Fruit fly (Drosophila melanogaster) whole organism, embryonic: ENCODE measurements around the gene rush.

Experiments
- CG17328 ChIP-seq: fragments of 200-800 bp; sonication (Bioruptor generic); IDR thresholded peaks from 2 replicates; pipeline ENCODE4 v1.3.6; 2022; ENCODE audit warnings: missing biosample characterization, missing genetic modification characterization
- CG17385 ChIP-seq: fragments of 200-800 bp; sonication (Bioruptor generic); optimal IDR thresholded peaks from 3 replicates; lab custom pipeline; 2018; ENCODE audit warnings: missing biosample characterization, mild to moderate bottlenecking, missing genetic modification characterization
- CG9727 ChIP-seq: fragments of 200-800 bp; sonication (Bioruptor generic); optimal IDR thresholded peaks from 3 replicates; lab custom pipeline; 2017; ENCODE audit warnings: missing biosample characterization, mild to moderate bottlenecking, missing genetic modification characterization
- Dip3 ChIP-seq: fragments of 200-800 bp; sonication (Bioruptor generic); optimal IDR thresholded peaks from 3 replicates; lab custom pipeline; 2016; ENCODE audit warnings: missing biosample characterization, missing genetic modification characterization
- Dref ChIP-seq: fragments of 200-800 bp; sonication (Bioruptor generic); IDR thresholded peaks from 2 replicates; pipeline ENCODE4 v1.3.6; 2022; ENCODE audit warnings: missing biosample characterization, missing genetic modification characterization
- Gug ChIP-seq: fragments of 200-800 bp; sonication (Bioruptor generic); IDR thresholded peaks from 4 replicates; pipeline ENCODE4 v1.3.6; 2022; ENCODE audit warnings: missing biosample characterization, missing genetic modification characterization
- HmgD ChIP-seq: fragments of 200-800 bp; sonication (Bioruptor generic); optimal IDR thresholded peaks from 3 replicates; lab custom pipeline; 2016; ENCODE audit warnings: missing biosample characterization, missing genetic modification characterization
- Hr39 ChIP-seq: fragments of >200 bp; optimal IDR thresholded peaks from 2 replicates; lab custom pipeline; 2017
- fd102C ChIP-seq: fragments of 200-800 bp; sonication (Bioruptor generic); optimal IDR thresholded peaks from 2 replicates; lab custom pipeline; 2018; ENCODE audit warnings: missing biosample characterization, mild to moderate bottlenecking, missing genetic modification characterization, moderate library complexity
- jumu ChIP-seq: fragments of 200-800 bp; sonication (Bioruptor generic); optimal IDR thresholded peaks from 3 replicates; lab custom pipeline; 2016; ENCODE audit warnings: missing biosample characterization, missing genetic modification characterization
- slbo ChIP-seq: fragments of 200-800 bp; sonication (Bioruptor generic); IDR thresholded peaks from 2 replicates; pipeline ENCODE4 v1.3.6; 2022; ENCODE audit warnings: missing biosample characterization, missing genetic modification characterization
- tin ChIP-seq: fragments of 200-800 bp; sonication (Bioruptor generic); optimal IDR thresholded peaks from 3 replicates; lab custom pipeline; 2016; ENCODE audit warnings: missing biosample characterization, missing genetic modification characterization

DNA sequence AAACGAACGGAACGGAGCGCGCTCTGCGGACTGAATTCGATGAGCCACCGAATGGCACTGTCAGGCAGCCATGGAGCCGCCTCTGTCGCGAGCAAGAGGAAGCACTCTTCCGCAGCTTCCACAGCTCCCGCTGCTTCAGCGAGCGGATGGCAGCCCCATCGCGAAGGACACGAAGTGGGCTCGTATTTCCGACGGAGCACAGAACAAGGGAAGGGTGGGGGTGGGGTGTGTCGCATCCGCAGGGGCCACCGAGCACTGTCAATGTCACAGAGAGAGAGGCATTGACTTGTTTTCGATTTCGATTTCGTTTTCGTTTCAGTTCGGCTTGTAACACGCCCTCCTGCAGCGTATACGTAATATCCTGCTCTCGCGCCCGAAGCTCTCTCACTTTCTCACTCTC, 29.4 kb downstream of the rush start, which contains the start of gene Nmdar2:
- TF ChIP-seq jumu (GFP tag; lab: Kevin White, UChicago), result no peak
- no peak for TF ChIP-seq tin (GFP tag; lab: Kevin White, UChicago)
- TF ChIP-seq HmgD (GFP tag; lab: Kevin White, UChicago), result no peak
- TF ChIP-seq CG17328, result no peak
- TF ChIP-seq slbo (GFP tag; lab: Robert Waterston, UW), result no peak
- TF ChIP-seq CG17385 (GFP tag; lab: Kevin White, UChicago), result no peak
- no peak for TF ChIP-seq Dref (GFP tag; lab: Robert Waterston, UW)
- TF ChIP-seq Gug (GFP tag; lab: Robert Waterston, UW), result no peak
- no peak for TF ChIP-seq Hr39
- no peak for TF ChIP-seq fd102C (GFP tag; lab: Kevin White, UChicago)
- TF ChIP-seq Dip3, result no peak
- no peak for TF ChIP-seq CG9727 (GFP tag; lab: Kevin White, UChicago)
